Fruit fly (Drosophila melanogaster) whole organism, embryonic: ENCODE data around the gene ghi.

Source experiments
- CG11695 ChIP-seq: fragments of 200-800 bp; sonication (Bioruptor generic); IDR thresholded peaks from 3 replicates; pipeline ENCODE4 v1.3.6; 2022; ENCODE audit warnings: missing biosample characterization, missing genetic modification characterization
- CG11723 ChIP-seq: fragments of 200-800 bp; sonication (Bioruptor generic); optimal IDR thresholded peaks from 2 replicates; lab custom pipeline; 2017; ENCODE audit warnings: missing biosample characterization, mild to moderate bottlenecking, missing genetic modification characterization
- CG12769 ChIP-seq: fragments of 200-800 bp; sonication (Bioruptor generic); optimal IDR thresholded peaks from 2 replicates; lab custom pipeline; 2019; ENCODE audit warnings: missing biosample characterization, mild to moderate bottlenecking, missing genetic modification characterization, moderate library complexity
- CG2120 ChIP-seq: fragments of 200-800 bp; sonication (Bioruptor generic); optimal IDR thresholded peaks from 3 replicates; lab custom pipeline; 2016; ENCODE audit warnings: missing biosample characterization, missing genetic modification characterization
- CG30020 ChIP-seq: fragments of 200-800 bp; optimal IDR thresholded peaks from 2 replicates; lab custom pipeline; 2019; ENCODE audit warnings: missing biosample characterization, mild to moderate bottlenecking, missing genetic modification characterization, moderate library complexity
- CG30403 ChIP-seq: fragments of 200-800 bp; sonication (Bioruptor generic); optimal IDR thresholded peaks from 3 replicates; lab custom pipeline; 2016; ENCODE audit warnings: missing biosample characterization, missing genetic modification characterization
- CG4820 ChIP-seq: fragments of 200-800 bp; sonication (Bioruptor generic); optimal IDR thresholded peaks from 3 replicates; lab custom pipeline; 2016; ENCODE audit warnings: missing biosample characterization, missing genetic modification characterization
- CG4854 ChIP-seq: fragments of 200-800 bp; sonication (Bioruptor generic); optimal IDR thresholded peaks from 2 replicates; lab custom pipeline; 2016; ENCODE audit warnings: missing biosample characterization, missing genetic modification characterization, inconsistent platforms
- CG5245 ChIP-seq: fragments of 200-800 bp; sonication (Bioruptor generic); optimal IDR thresholded peaks from 3 replicates; lab custom pipeline; 2016; ENCODE audit warnings: missing biosample characterization, missing genetic modification characterization
- CG6683 ChIP-seq: fragments of 200-800 bp; sonication (Bioruptor generic); optimal IDR thresholded peaks from 2 replicates; lab custom pipeline; 2017; ENCODE audit warnings: missing biosample characterization, mild to moderate bottlenecking, missing genetic modification characterization, missing genetic modification reagents
- CG7928 ChIP-seq: fragments of 200-800 bp; sonication (Bioruptor generic); optimal IDR thresholded peaks from 2 replicates; lab custom pipeline; 2017; ENCODE audit warnings: missing biosample characterization, mild to moderate bottlenecking, missing genetic modification characterization
- CHES-1-like ChIP-seq: fragments of 200-800 bp; sonication (Bioruptor generic); optimal IDR thresholded peaks from 2 replicates; lab custom pipeline; 2016; ENCODE audit warnings: missing biosample characterization, missing genetic modification characterization
- Dll ChIP-seq: fragments of 200-800 bp; sonication (Bioruptor generic); IDR thresholded peaks from 4 replicates; pipeline ENCODE4 v1.3.6; 2022; ENCODE audit warnings: missing biosample characterization, missing genetic modification characterization; ENCODE audit not compliant: partially characterized antibody
- Doc3 ChIP-seq: fragments of 200-800 bp; sonication (Bioruptor generic); IDR thresholded peaks from 3 replicates; pipeline ENCODE4 v1.3.6; 2022; ENCODE audit warnings: missing biosample characterization, missing genetic modification characterization; ENCODE audit not compliant: partially characterized antibody
- Dp ChIP-seq: fragments of 200-800 bp; sonication (Bioruptor generic); optimal IDR thresholded peaks from 2 replicates; lab custom pipeline; 2018; ENCODE audit warnings: missing biosample characterization, mild to moderate bottlenecking, missing genetic modification characterization, moderate library complexity
- Eip74EF ChIP-seq, 2 experiments: fragments of 200-800 bp in 1 of 2; fragments of >200 bp in 1 of 2; sonication (Bioruptor generic) in 1 of 2; optimal IDR thresholded peaks; 2 replicates each; lab custom pipeline; 2017 to 2019; ENCODE audit warnings: missing biosample characterization in 2 of 2, missing genetic modification characterization in 2 of 2, mild to moderate bottlenecking in 1 of 2, moderate library complexity in 1 of 2
- Hey ChIP-seq: fragments of 200-800 bp; sonication (Bioruptor generic); optimal IDR thresholded peaks from 3 replicates; lab custom pipeline; 2018; ENCODE audit warnings: missing biosample characterization, mild to moderate bottlenecking, missing genetic modification characterization
- Hr51 ChIP-seq, 2 experiments: fragments of 200-800 bp; sonication (Bioruptor generic); optimal IDR thresholded peaks; 2 replicates in 1 of 2; 3 replicates in 1 of 2; lab custom pipeline; 2016 to 2018; ENCODE audit warnings: missing biosample characterization in 2 of 2, missing genetic modification characterization in 2 of 2, mild to moderate bottlenecking in 1 of 2, moderate library complexity in 1 of 2
- MTF-1 ChIP-seq: fragments of 200-800 bp; sonication (Bioruptor generic); optimal IDR thresholded peaks from 2 replicates; lab custom pipeline; 2018; ENCODE audit warnings: missing biosample characterization, mild to moderate bottlenecking, missing genetic modification characterization, borderline replicate concordance
- Mes4 ChIP-seq: fragments of 200-800 bp; sonication (Bioruptor generic); optimal IDR thresholded peaks from 2 replicates; lab custom pipeline; 2016; ENCODE audit warnings: missing biosample characterization, missing genetic modification characterization
- Myb ChIP-seq: fragments of 200-800 bp; sonication (Bioruptor generic); optimal IDR thresholded peaks from 2 replicates; lab custom pipeline; 2016; ENCODE audit warnings: missing biosample characterization, missing genetic modification characterization
- NC2β ChIP-seq: fragments of 200-800 bp; sonication (Bioruptor generic); optimal IDR thresholded peaks from 2 replicates; lab custom pipeline; 2016; ENCODE audit warnings: missing biosample characterization, missing genetic modification characterization
- Ptx1 ChIP-seq: fragments of 200-800 bp; sonication (Bioruptor generic); IDR thresholded peaks from 2 replicates; pipeline ENCODE4 v1.3.6; 2022; ENCODE audit warnings: missing biosample characterization, missing genetic modification characterization
- Scr ChIP-seq: fragments of 200-800 bp; sonication (Bioruptor generic); IDR thresholded peaks from 2 replicates; pipeline ENCODE4 v1.3.6; 2022; ENCODE audit warnings: missing biosample characterization, missing genetic modification characterization; ENCODE audit not compliant: partially characterized antibody
- Sin3A ChIP-seq: fragments of >200 bp; optimal IDR thresholded peaks from 2 replicates; lab custom pipeline; 2018
- Sox100B ChIP-seq: fragments of 200-800 bp; sonication (Bioruptor generic); optimal IDR thresholded peaks from 3 replicates; lab custom pipeline; 2018; ENCODE audit warnings: missing biosample characterization, mild to moderate bottlenecking, missing genetic modification characterization
- Vsx1 ChIP-seq: fragments of 200-800 bp; sonication (Bioruptor generic); optimal IDR thresholded peaks from 2 replicates; lab custom pipeline; 2017; ENCODE audit warnings: missing biosample characterization, mild to moderate bottlenecking, missing genetic modification characterization, missing genetic modification reagents
- ap ChIP-seq: fragments of 200-800 bp; sonication (Bioruptor generic); IDR thresholded peaks from 2 replicates; pipeline ENCODE4 v1.3.6; 2022; ENCODE audit warnings: missing biosample characterization, missing genetic modification characterization
- chinmo ChIP-seq: fragments of 200-800 bp; sonication (Bioruptor generic); IDR thresholded peaks from 4 replicates; pipeline ENCODE4 v1.3.6; 2022; ENCODE audit warnings: missing biosample characterization, missing genetic modification characterization; ENCODE audit not compliant: partially characterized antibody
- cwo ChIP-seq: fragments of 200-800 bp; sonication (Bioruptor generic); optimal IDR thresholded peaks from 3 replicates; lab custom pipeline; 2017; ENCODE audit warnings: missing biosample characterization, missing genetic modification characterization, mild to moderate bottlenecking, moderate library complexity, missing genetic modification reagents
- dm ChIP-seq: fragments of 200-800 bp; sonication (Bioruptor generic); optimal IDR thresholded peaks from 3 replicates; lab custom pipeline; 2016; ENCODE audit warnings: missing biosample characterization, missing genetic modification characterization
- emc ChIP-seq: fragments of 200-800 bp; sonication (Bioruptor generic); optimal IDR thresholded peaks from 2 replicates; lab custom pipeline; 2016; ENCODE audit warnings: missing biosample characterization, missing genetic modification characterization
- grn ChIP-seq: fragments of 200-800 bp; sonication (Bioruptor generic); optimal IDR thresholded peaks from 3 replicates; lab custom pipeline; 2017; ENCODE audit warnings: missing biosample characterization, missing genetic modification characterization
- nerfin-1 ChIP-seq: fragments of 200-800 bp; sonication (Bioruptor generic); optimal IDR thresholded peaks from 3 replicates; lab custom pipeline; 2019; ENCODE audit warnings: missing biosample characterization, mild to moderate bottlenecking, missing genetic modification characterization, moderate library complexity
- nom ChIP-seq: fragments of 200-800 bp; sonication (Bioruptor generic); optimal IDR thresholded peaks from 2 replicates; lab custom pipeline; 2017; ENCODE audit warnings: missing biosample characterization, missing genetic modification characterization, mild to moderate bottlenecking, moderate library complexity, missing genetic modification reagents
- pfk ChIP-seq: fragments of 200-800 bp; sonication (Bioruptor generic); optimal IDR thresholded peaks from 2 replicates; lab custom pipeline; 2018; ENCODE audit warnings: missing biosample characterization, mild to moderate bottlenecking, missing genetic modification characterization, moderate library complexity
- salm ChIP-seq: fragments of 200-800 bp; sonication (Bioruptor generic); optimal IDR thresholded peaks from 2 replicates; lab custom pipeline; 2018; ENCODE audit warnings: missing biosample characterization, mild to moderate bottlenecking, missing genetic modification characterization
- schlank ChIP-seq: fragments of 200-800 bp; sonication (Bioruptor generic); optimal IDR thresholded peaks from 2 replicates; lab custom pipeline; 2018; ENCODE audit warnings: missing biosample characterization, mild to moderate bottlenecking, missing genetic modification characterization
- scrt ChIP-seq: fragments of 200-800 bp; sonication (Bioruptor generic); optimal IDR thresholded peaks from 2 replicates; lab custom pipeline; 2018; ENCODE audit warnings: missing biosample characterization, mild to moderate bottlenecking, missing genetic modification characterization, moderate library complexity
- sens ChIP-seq: fragments of 200-800 bp; sonication (Bioruptor generic); peaks from one replicate; lab custom pipeline; 2016; ENCODE audit warnings: missing biosample characterization, missing genetic modification characterization
- sima ChIP-seq: fragments of 200-800 bp; sonication (Bioruptor generic); optimal IDR thresholded peaks from 2 replicates; lab custom pipeline; 2016; ENCODE audit warnings: missing biosample characterization, missing genetic modification characterization
- sob ChIP-seq: fragments of 200-800 bp; sonication (Bioruptor generic); IDR thresholded peaks from 2 replicates; pipeline ENCODE4 v1.3.6; 2022; ENCODE audit warnings: missing biosample characterization, missing genetic modification characterization
- tna ChIP-seq: fragments of 200-800 bp; sonication (Bioruptor generic); IDR thresholded peaks from 2 replicates; pipeline ENCODE4 v1.3.6; 2022; ENCODE audit warnings: missing biosample characterization, missing genetic modification characterization; ENCODE audit not compliant: partially characterized antibody
- wor ChIP-seq: fragments of 200-800 bp; sonication (Bioruptor generic); IDR thresholded peaks from 2 replicates; pipeline ENCODE4 v1.3.6; 2022; ENCODE audit warnings: missing biosample characterization, missing genetic modification characterization
- zen ChIP-seq: fragments of 200-800 bp; sonication (Bioruptor generic); optimal IDR thresholded peaks from 3 replicates; lab custom pipeline; 2018; ENCODE audit warnings: missing biosample characterization, mild to moderate bottlenecking, missing genetic modification characterization, moderate library complexity
- zfh1 ChIP-seq: fragments of 200-800 bp; sonication (Bioruptor generic); IDR thresholded peaks from 3 replicates; pipeline ENCODE4 v1.3.6; 2022; ENCODE audit warnings: missing biosample characterization, missing genetic modification characterization
- zfh2 ChIP-seq: fragments of 200-800 bp; sonication (Bioruptor generic); optimal IDR thresholded peaks from 2 replicates; lab custom pipeline; 2016; ENCODE audit warnings: missing biosample characterization, missing genetic modification characterization

Gene ghi

dm6 chr3L:9452422-9452821 lies 746 bp downstream of the ghi start (continued):
- TF ChIP-seq Hr51 (GFP tag; optimal IDR thresholded peaks at IDR 0.05; lab: Kevin White, UChicago) = no peak
- TF ChIP-seq chinmo (GFP tag; lab: Robert Waterston, UW) = no peak
- TF ChIP-seq Eip74EF (GFP tag; optimal IDR thresholded peaks at IDR 0.05; lab: Kevin White, UChicago) = no peak
- peak; percentile 94 for TF ChIP-seq grn (GFP tag; lab: Kevin White, UChicago)
- TF ChIP-seq emc (GFP tag; lab: Kevin White, UChicago) = no peak

dm6 chr3L:9455819-9456388 lies 4.2 kb downstream of the ghi start, which contains the start of the genes phol and CG3552:
Gene phol (minus strand): TSS chr3L:9456281.
Gene CG3552 (plus strand): TSS chr3L:9456318.
- TF ChIP-seq nerfin-1 (peak; percentile 10), CG5245 (GFP tag; lab: Kevin White, UChicago) (peak; percentile 98), zfh1 (GFP tag; lab: Robert Waterston, UW) (no peak), Sin3A (peak; percentile 84), Mes4 (GFP tag; lab: Kevin White, UChicago) (no peak), CG12769 (tag; lab: Kevin White, UChicago) (peak; percentile 10), Vsx1 (GFP tag; lab: Kevin White, UChicago) (no peak), CG4820 (GFP tag; lab: Kevin White, UChicago) (no peak), CG6683 (GFP tag; lab: Kevin White, UChicago) (no peak), CG11695 (GFP tag; lab: Robert Waterston, UW) (no peak), Dp (GFP tag; lab: Kevin White, UChicago) (peak; percentile 48), zfh2 (GFP tag; lab: Kevin White, UChicago) (no peak), MTF-1 (GFP tag; lab: Kevin White, UChicago) (no peak), Myb (GFP tag; lab: Kevin White, UChicago) (peak; percentile 25), CG4854 (GFP tag; lab: Kevin White, UChicago) (no peak), CG11723 (GFP tag; lab: Kevin White, UChicago) (no peak), emc (GFP tag; lab: Kevin White, UChicago) (no peak), CHES-1-like (GFP tag; lab: Kevin White, UChicago) (peak; percentile 17), CG2120 (GFP tag; lab: Kevin White, UChicago) (peak; percentile 40), ap (GFP tag; lab: Robert Waterston, UW) (no peak), nom (GFP tag; lab: Kevin White, UChicago) (no peak), CG7928 (GFP tag; lab: Kevin White, UChicago) (peak; percentile 41), Sox100B (GFP tag; lab: Kevin White, UChicago) (no peak), schlank (tag; lab: Kevin White, UChicago) (no peak), sima (no peak), NC2β (GFP tag; lab: Kevin White, UChicago) (peak; percentile 6), salm (tag; lab: Kevin White, UChicago) (no peak), scrt (GFP tag; lab: Kevin White, UChicago) (no peak), cwo (no peak), Ptx1 (no peak), sens (peak; percentile 64), tna (GFP tag; lab: Robert Waterston, UW) (no peak), zen (no peak), Scr (GFP tag; lab: Robert Waterston, UW) (peak; percentile 57), wor (GFP tag; lab: Robert Waterston, UW) (no peak), CG30020 (peak; percentile 59), Doc3 (GFP tag; lab: Robert Waterston, UW) (0 out of 3 replicates have a peak, but pooled peaks have one; percentile 46), Hey (no peak), dm (GFP tag; lab: Kevin White, UChicago) (peak; percentile 68), CG30403 (GFP tag; lab: Kevin White, UChicago) (peak; percentile 8), Dll (GFP tag; lab: Robert Waterston, UW) (peak; percentile 52; the same call in 1 of the 4 replicates), sob (GFP tag; lab: Robert Waterston, UW) (0 out of 2 replicates have a peak, but pooled peaks have one; percentile 6), pfk (no peak)
